Worm (Caenorhabditis elegans) whole organism, young adult: ENCODE results near the gene srh-172.

ENCODE experiments used
- B0336.3 ChIP-seq: fragments of 200-800 bp; sonication (Bioruptor generic); IDR thresholded peaks from 2 replicates; pipeline ENCODE4 v1.3.6; 2022; ENCODE audit warnings: missing genetic modification characterization, missing compliant biosample characterization
- C17E4.6 ChIP-seq: fragments of 200-800 bp; sonication (Bioruptor generic); IDR thresholded peaks from 2 replicates; pipeline ENCODE4 v1.3.6; 2022; ENCODE audit warnings: missing genetic modification reagents, missing genetic modification characterization, missing compliant biosample characterization
- D2030.7 ChIP-seq: fragments of 200-800 bp; sonication (Bioruptor generic); IDR thresholded peaks from 2 replicates; pipeline ENCODE4 v1.3.6; 2022; ENCODE audit warnings: missing genetic modification reagents, missing genetic modification characterization, missing compliant biosample characterization
- F52B5.7 ChIP-seq: sonication (generic microtip); optimal IDR thresholded peaks from 2 replicates; lab custom pipeline; 2016; ENCODE audit warnings: mild to moderate bottlenecking, missing genetic modification characterization, missing compliant biosample characterization
- F55B11.4 ChIP-seq: sonication (generic microtip); optimal IDR thresholded peaks from 2 replicates; lab custom pipeline; 2016; ENCODE audit warnings: missing compliant biosample characterization, missing genetic modification characterization, borderline replicate concordance; ENCODE audit not compliant: insufficient read depth
- Y53G8AR.9 ChIP-seq: fragments of 200-800 bp; sonication (Bioruptor generic); conservative IDR thresholded peaks from 2 replicates; pipeline ENCODE4 v1.3.6; 2022; ENCODE audit warnings: missing genetic modification reagents, missing genetic modification characterization, missing compliant biosample characterization
- ZK185.1 ChIP-seq: sonication (generic microtip); optimal IDR thresholded peaks from 2 replicates; lab custom pipeline; 2016; ENCODE audit warnings: mild to moderate bottlenecking, missing genetic modification characterization, missing compliant biosample characterization; ENCODE audit not compliant: poor library complexity, severe bottlenecking
- aptf-3 ChIP-seq: fragments of 200-800 bp; sonication (Bioruptor generic); IDR thresholded peaks from 2 replicates; pipeline ENCODE4 v1.3.6; 2022; ENCODE audit warnings: missing genetic modification characterization, missing compliant biosample characterization
- atf-7 ChIP-seq: sonication (generic microtip); optimal IDR thresholded peaks from 2 replicates; lab custom pipeline; 2017; ENCODE audit warnings: mild to moderate bottlenecking, missing genetic modification characterization, missing compliant biosample characterization
- attf-3 ChIP-seq: fragments of 200-800 bp; sonication (Bioruptor generic); conservative IDR thresholded peaks from 2 replicates; pipeline ENCODE4 v1.3.6; 2022; ENCODE audit warnings: missing genetic modification reagents, missing genetic modification characterization, missing compliant biosample characterization
- attf-5 ChIP-seq: fragments of 200-800 bp; sonication (Bioruptor generic); optimal IDR thresholded peaks from 2 replicates; lab custom pipeline; 2018; ENCODE audit warnings: mild to moderate bottlenecking, missing genetic modification characterization, missing compliant biosample characterization
- bed-1 ChIP-seq: fragments of 200-800 bp; sonication (Bioruptor generic); IDR thresholded peaks from 2 replicates; pipeline ENCODE4 v1.3.6; 2022; ENCODE audit warnings: missing genetic modification reagents, missing genetic modification characterization, missing compliant biosample characterization
- ceh-91 ChIP-seq: fragments of 200-800 bp; sonication (Bioruptor generic); IDR thresholded peaks from 2 replicates; pipeline ENCODE4 v1.3.6; 2022; ENCODE audit warnings: missing genetic modification reagents, missing genetic modification characterization, missing compliant biosample characterization
- die-1 ChIP-seq: sonication (generic microtip); optimal IDR thresholded peaks from 2 replicates; lab custom pipeline; 2016; ENCODE audit warnings: missing genotype, mild to moderate bottlenecking, missing genetic modification characterization, missing compliant biosample characterization
- dpl-1 ChIP-seq: fragments of 150-350 bp; optimal IDR thresholded peaks from 2 replicates; lab custom pipeline; 2014; ENCODE audit warnings: missing biosample characterization, missing genetic modification reagents, missing genetic modification characterization
- efl-1 ChIP-seq: fragments of 150-350 bp; optimal IDR thresholded peaks from 2 replicates; lab custom pipeline; 2014; ENCODE audit warnings: missing biosample characterization, missing genetic modification reagents, missing genetic modification characterization
- egl-44 ChIP-seq: fragments of 200-800 bp; sonication (Bioruptor generic); IDR thresholded peaks from 2 replicates; pipeline ENCODE4 v1.3.6; 2022; ENCODE audit warnings: missing genetic modification reagents, missing genetic modification characterization, missing compliant biosample characterization
- egrh-3 ChIP-seq: fragments of 200-800 bp; sonication (Bioruptor generic); IDR thresholded peaks from 2 replicates; pipeline ENCODE4 v1.3.6; 2022; ENCODE audit warnings: missing genetic modification reagents, missing genetic modification characterization, missing compliant biosample characterization
- hlh-12 ChIP-seq: sonication (generic microtip); optimal IDR thresholded peaks from 2 replicates; lab custom pipeline; 2016; ENCODE audit warnings: missing genetic modification characterization, missing compliant biosample characterization
- hmg-1.2 ChIP-seq: fragments of 200-800 bp; sonication (Bioruptor generic); IDR thresholded peaks from 2 replicates; pipeline ENCODE4 v1.3.6; 2022; ENCODE audit warnings: missing genetic modification reagents, missing genetic modification characterization, missing compliant biosample characterization
- hmg-20 ChIP-seq: fragments of 200-800 bp; sonication (Bioruptor generic); IDR thresholded peaks from 2 replicates; pipeline ENCODE4 v1.3.6; 2022; ENCODE audit warnings: missing genetic modification reagents, missing genetic modification characterization, missing compliant biosample characterization
- hrde-1 ChIP-seq: sonication (generic microtip); optimal IDR thresholded peaks from 2 replicates; lab custom pipeline; 2016; ENCODE audit warnings: missing genetic modification characterization, mild to moderate bottlenecking, missing compliant biosample characterization, moderate library complexity, missing genotype, missing genetic modification reagents, borderline replicate concordance
- lag-1 ChIP-seq: fragments of 200-800 bp; sonication (Bioruptor generic); IDR thresholded peaks from 2 replicates; pipeline ENCODE4 v1.3.6; 2022; ENCODE audit warnings: missing genetic modification reagents, missing genetic modification characterization, missing compliant biosample characterization
- lin-35 ChIP-seq, 3 experiments: fragments of 150-350 bp in 2 of 3; sonication (generic microtip) in 1 of 3; optimal IDR thresholded peaks; 2 replicates each; lab custom pipeline; 2014 to 2018; ENCODE audit warnings: missing biosample characterization in 3 of 3, missing genetic modification characterization in 3 of 3, missing genetic modification reagents in 3 of 3
- lin-40 ChIP-seq: sonication (generic microtip); optimal IDR thresholded peaks from 2 replicates; lab custom pipeline; 2016; ENCODE audit warnings: missing genetic modification characterization, mild to moderate bottlenecking, missing compliant biosample characterization, missing genotype, missing genetic modification reagents
- lin-54 ChIP-seq: fragments of 200-800 bp; sonication (Bioruptor generic); optimal IDR thresholded peaks from 2 replicates; lab custom pipeline; 2018; ENCODE audit warnings: mild to moderate bottlenecking, missing genetic modification characterization, missing compliant biosample characterization
- madf-6 ChIP-seq: fragments of 200-800 bp; sonication (Bioruptor generic); IDR thresholded peaks from 2 replicates; pipeline ENCODE4 v1.3.6; 2022; ENCODE audit warnings: missing genetic modification reagents, missing genetic modification characterization, missing compliant biosample characterization
- mcd-1 ChIP-seq: fragments of 200-800 bp; sonication (Bioruptor generic); IDR thresholded peaks from 2 replicates; pipeline ENCODE4 v1.3.6; 2022; ENCODE audit warnings: missing genetic modification reagents, missing genetic modification characterization, missing compliant biosample characterization
- nfyb-1 ChIP-seq: fragments of 200-800 bp; sonication (Bioruptor generic); IDR thresholded peaks from 2 replicates; pipeline ENCODE4 v1.3.6; 2022; ENCODE audit warnings: missing genetic modification reagents, missing genetic modification characterization, missing compliant biosample characterization
- nhr-90 ChIP-seq: sonication (generic microtip); optimal IDR thresholded peaks from 2 replicates; lab custom pipeline; 2016; ENCODE audit warnings: missing genotype, mild to moderate bottlenecking, missing genetic modification characterization, missing compliant biosample characterization
- repo-1 ChIP-seq: sonication (generic microtip); optimal IDR thresholded peaks from 2 replicates; lab custom pipeline; 2017; ENCODE audit warnings: mild to moderate bottlenecking, missing genetic modification characterization, missing compliant biosample characterization
- snpc-1.1 ChIP-seq: sonication (generic microtip); optimal IDR thresholded peaks from 2 replicates; lab custom pipeline; 2017; ENCODE audit warnings: missing genetic modification characterization, mild to moderate bottlenecking, missing compliant biosample characterization, antibody characterized with exemption, moderate library complexity, missing genotype, missing genetic modification reagents; ENCODE audit not compliant: insufficient read depth
- tbp1 ChIP-seq: fragments of 200-800 bp; sonication (Bioruptor generic); optimal IDR thresholded peaks from 2 replicates; lab custom pipeline; 2018; ENCODE audit warnings: mild to moderate bottlenecking, missing genetic modification characterization, missing compliant biosample characterization
- ztf-28 ChIP-seq: fragments of 200-800 bp; sonication (Bioruptor generic); IDR thresholded peaks from 2 replicates; pipeline ENCODE4 v1.3.6; 2022; ENCODE audit warnings: missing genetic modification reagents, missing genetic modification characterization, missing compliant biosample characterization
- ztf-6 ChIP-seq: fragments of 200-800 bp; sonication (Bioruptor generic); IDR thresholded peaks from 2 replicates; pipeline ENCODE4 v1.3.6; 2022; ENCODE audit warnings: missing genetic modification reagents, missing genetic modification characterization, missing compliant biosample characterization

srh-172 gene

ce11 chrV:19961971-19962370 is 3.1 kb downstream of the srh-172 start:
- TF ChIP-seq F55B11.4 (tag; lab: Kevin White, UChicago) (no peak), lin-35 (GFP tag; optimal IDR thresholded peaks at IDR 0.05; lab: Kevin White, UChicago) (no peak), Y53G8AR.9 (GFP tag; lab: Robert Waterston, UW) (no peak), hrde-1 (tag; lab: Kevin White, UChicago) (no peak)

DNA sequence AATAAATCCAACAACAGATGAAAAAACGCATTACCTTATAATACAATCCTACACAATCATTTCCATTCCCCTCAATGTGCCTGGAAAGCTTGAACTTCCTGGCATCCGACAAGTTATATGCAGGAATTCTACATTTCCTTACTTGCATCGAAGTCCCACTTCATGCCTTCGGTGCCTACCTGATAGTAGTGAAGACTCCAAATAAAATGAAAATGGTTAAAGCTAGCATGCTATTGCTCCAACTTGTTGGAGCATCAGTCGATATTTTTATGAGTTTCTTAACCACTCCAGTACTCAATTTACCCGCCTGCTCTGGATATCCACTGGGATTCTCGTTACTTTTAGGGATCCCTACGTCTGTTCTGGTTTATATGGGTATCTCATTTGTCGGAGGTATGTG is 6.8 kb downstream of the srh-172 start, which contains the start of gene srh-171:
TSS of gene srh-171 (plus strand) at position 75 of the 400 bp plus-strand sequence.
- no peak for TF ChIP-seq hlh-12 (tag; lab: Kevin White, UChicago)
- no peak for TF ChIP-seq D2030.7 (GFP tag; lab: Robert Waterston, UW)
- no peak for TF ChIP-seq lin-40 (tag; lab: Kevin White, UChicago)
- TF ChIP-seq aptf-3 (GFP tag; lab: Robert Waterston, UW) = no peak
- no peak for TF ChIP-seq madf-6 (GFP tag; lab: Robert Waterston, UW)
- no peak for TF ChIP-seq tbp1 (GFP tag; lab: Kevin White, UChicago)
- TF ChIP-seq hmg-1.2 = no peak
- TF ChIP-seq nhr-90 = no peak
- TF ChIP-seq dpl-1 (GFP tag; lab: Kevin White, UChicago) = no peak
- TF ChIP-seq F52B5.7 (tag; lab: Kevin White, UChicago) = no peak
- TF ChIP-seq lin-35 (GFP tag; optimal IDR thresholded peaks at IDR 0.05; lab: Kevin White, UChicago) = no peak
- TF ChIP-seq attf-3 (GFP tag; lab: Robert Waterston, UW) = no peak
- TF ChIP-seq ztf-28 (GFP tag; lab: Robert Waterston, UW) = no peak
- TF ChIP-seq repo-1 (tag; lab: Kevin White, UChicago) = no peak
- TF ChIP-seq egrh-3 (GFP tag; lab: Robert Waterston, UW) = no peak
- no peak for TF ChIP-seq B0336.3 (GFP tag; lab: Robert Waterston, UW)

DNA sequence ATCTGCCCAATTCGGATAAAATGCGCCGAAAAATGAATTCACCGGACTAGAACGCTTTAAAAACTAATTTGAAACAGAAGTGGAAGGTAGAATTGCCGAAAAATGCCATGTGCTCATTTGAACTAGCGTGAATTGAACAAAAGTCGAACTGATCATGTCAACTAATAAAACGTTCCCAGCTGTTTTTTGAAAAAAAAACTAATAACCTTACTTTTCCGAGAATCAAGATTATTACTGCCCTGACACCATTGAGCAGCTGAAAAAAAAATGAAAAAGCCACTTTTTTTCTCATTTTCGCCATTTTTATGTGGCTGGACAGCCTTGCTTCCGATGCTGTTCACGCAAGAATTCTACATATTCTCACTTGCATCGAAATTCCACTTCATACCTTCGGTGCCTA is 14.1 kb downstream of the srh-172 start, which contains the start of gene srh-173:
TSS of gene srh-173 (plus strand) at position 301 of the 400 bp plus-strand sequence.
- no peak for TF ChIP-seq hlh-12 (tag; lab: Kevin White, UChicago)
- no peak for TF ChIP-seq nfyb-1
- TF ChIP-seq bed-1 (GFP tag; lab: Robert Waterston, UW) = no peak
- TF ChIP-seq ztf-6 (GFP tag; lab: Robert Waterston, UW) = no peak
- no peak for TF ChIP-seq hmg-1.2
- no peak for TF ChIP-seq hmg-20 (GFP tag; lab: Robert Waterston, UW)
- TF ChIP-seq Y53G8AR.9 (GFP tag; lab: Robert Waterston, UW) = no peak
- no peak for TF ChIP-seq attf-5
- TF ChIP-seq efl-1 (GFP tag; lab: Kevin White, UChicago) = no peak
- TF ChIP-seq ZK185.1 (tag; lab: Kevin White, UChicago) = no peak
- no peak for TF ChIP-seq lin-54 (GFP tag; lab: Kevin White, UChicago)
- no peak for TF ChIP-seq C17E4.6
- TF ChIP-seq egrh-3 (GFP tag; lab: Robert Waterston, UW) = no peak
- no peak for TF ChIP-seq egl-44
- TF ChIP-seq mcd-1 (GFP tag; lab: Robert Waterston, UW) = no peak
- TF ChIP-seq ceh-91 = no peak
- no peak for TF ChIP-seq die-1 (tag; lab: Kevin White, UChicago)
- no peak for TF ChIP-seq atf-7 (tag; lab: Kevin White, UChicago)
- TF ChIP-seq snpc-1.1 (tag; lab: Kevin White, UChicago) = no peak
- no peak for TF ChIP-seq lag-1 (GFP tag; lab: Robert Waterston, UW)
